Fruit fly (Drosophila melanogaster): ENCODE data around the gene CG31139.

- TF ChIP-seq CG4496 (GFP tag; IDR thresholded peaks at IDR 0.05) (no peak), Pif1A (GFP tag; optimal IDR thresholded peaks at IDR 0.05) (no peak), CG13204 (GFP tag; optimal IDR thresholded peaks at IDR 0.05) (no peak), CG8159 (tag; optimal IDR thresholded peaks at IDR 0.05) (no peak), Ets98B (GFP tag; IDR thresholded peaks at IDR 0.05) (no peak), CG10348 (GFP tag; IDR thresholded peaks at IDR 0.05) (no peak), CG15710 (tag; optimal IDR thresholded peaks at IDR 0.05) (no peak), CG9948 (tag; optimal IDR thresholded peaks at IDR 0.05) (no peak), EcR (GFP tag; optimal IDR thresholded peaks at IDR 0.05) (no peak), Pif1B (GFP tag; optimal IDR thresholded peaks at IDR 0.05) (no peak), CG34367 (tag; optimal IDR thresholded peaks at IDR 0.05) (no peak)
Measured at dm6 chr3R:22745432-22745831, 3.4 kb downstream of the CG31139 start, which contains the start of the genes vret and HP1c.

Data from whole organism, pupa.